Worm (Caenorhabditis elegans) whole organism, young adult: ENCODE data around the gene lmtr-2.

Source experiments
- B0035.1 ChIP-seq: sonication (generic microtip); optimal IDR thresholded peaks from 2 replicates; lab custom pipeline; 2016; ENCODE audit warnings: missing genetic modification characterization, mild to moderate bottlenecking, missing compliant biosample characterization, missing genotype, missing genetic modification reagents
- B0261.1 ChIP-seq: sonication (generic microtip); optimal IDR thresholded peaks from 2 replicates; lab custom pipeline; 2016; ENCODE audit warnings: mild to moderate bottlenecking, missing genetic modification characterization, moderate library complexity, missing compliant biosample characterization
- B0336.3 ChIP-seq: fragments of 200-800 bp; sonication (Bioruptor generic); IDR thresholded peaks from 2 replicates; pipeline ENCODE4 v1.3.6; 2022; ENCODE audit warnings: missing genetic modification characterization, missing compliant biosample characterization
- F10E7.11 ChIP-seq: sonication (generic microtip); optimal IDR thresholded peaks from 2 replicates; lab custom pipeline; 2017; ENCODE audit warnings: mild to moderate bottlenecking, missing genetic modification characterization, moderate library complexity, missing compliant biosample characterization
- F22D6.2 ChIP-seq: sonication (generic microtip); optimal IDR thresholded peaks from 2 replicates; lab custom pipeline; 2016; ENCODE audit warnings: mild to moderate bottlenecking, missing genetic modification characterization, missing compliant biosample characterization
- F39B2.1 ChIP-seq: fragments of 200-800 bp; sonication (Bioruptor generic); IDR thresholded peaks from 2 replicates; pipeline ENCODE4 v1.3.6; 2022; ENCODE audit warnings: missing genetic modification reagents, missing genetic modification characterization, missing compliant biosample characterization
- F52B5.7 ChIP-seq: sonication (generic microtip); optimal IDR thresholded peaks from 2 replicates; lab custom pipeline; 2016; ENCODE audit warnings: mild to moderate bottlenecking, missing genetic modification characterization, missing compliant biosample characterization
- Y53F4B.3 ChIP-seq: fragments of 200-800 bp; sonication (Bioruptor generic); IDR thresholded peaks from 2 replicates; pipeline ENCODE4 v1.3.6; 2022; ENCODE audit warnings: missing genetic modification reagents, missing genetic modification characterization, missing compliant biosample characterization
- Y53G8AR.9 ChIP-seq: fragments of 200-800 bp; sonication (Bioruptor generic); conservative IDR thresholded peaks from 2 replicates; pipeline ENCODE4 v1.3.6; 2022; ENCODE audit warnings: missing genetic modification reagents, missing genetic modification characterization, missing compliant biosample characterization
- Y79H2A.3 ChIP-seq: fragments of 200-800 bp; sonication (Bioruptor generic); conservative IDR thresholded peaks from 2 replicates; pipeline ENCODE4 v1.3.6; 2022; ENCODE audit warnings: missing genetic modification reagents, missing genetic modification characterization, missing compliant biosample characterization
- Y95B8A.8 ChIP-seq: fragments of 200-800 bp; sonication (Bioruptor generic); IDR thresholded peaks from 2 replicates; pipeline ENCODE4 v1.3.6; 2022; ENCODE audit warnings: missing genetic modification reagents, missing genetic modification characterization, missing compliant biosample characterization
- attf-3 ChIP-seq: fragments of 200-800 bp; sonication (Bioruptor generic); conservative IDR thresholded peaks from 2 replicates; pipeline ENCODE4 v1.3.6; 2022; ENCODE audit warnings: missing genetic modification reagents, missing genetic modification characterization, missing compliant biosample characterization
- ceh-100 ChIP-seq: fragments of 200-800 bp; sonication (Bioruptor generic); IDR thresholded peaks from 2 replicates; pipeline ENCODE4 v1.3.6; 2022; ENCODE audit warnings: missing genetic modification reagents, missing genetic modification characterization, missing compliant biosample characterization
- ceh-40 ChIP-seq: fragments of 200-800 bp; sonication (Bioruptor generic); IDR thresholded peaks from 2 replicates; pipeline ENCODE4 v1.3.6; 2022; ENCODE audit warnings: missing genetic modification characterization, missing compliant biosample characterization
- ceh-58 ChIP-seq: fragments of 200-800 bp; sonication (Bioruptor generic); IDR thresholded peaks from 2 replicates; pipeline ENCODE4 v1.3.6; 2022; ENCODE audit warnings: missing genetic modification characterization, missing compliant biosample characterization
- die-1 ChIP-seq: sonication (generic microtip); optimal IDR thresholded peaks from 2 replicates; lab custom pipeline; 2016; ENCODE audit warnings: missing genotype, mild to moderate bottlenecking, missing genetic modification characterization, missing compliant biosample characterization
- dox-1 ChIP-seq: fragments of 200-800 bp; sonication (Bioruptor generic); IDR thresholded peaks from 2 replicates; pipeline ENCODE4 v1.3.6; 2022; ENCODE audit warnings: missing genetic modification reagents, missing genetic modification characterization, missing compliant biosample characterization
- ets-4 ChIP-seq: fragments of 200-800 bp; sonication (Bioruptor generic); optimal IDR thresholded peaks from 2 replicates; lab custom pipeline; 2018; ENCODE audit warnings: mild to moderate bottlenecking, missing genetic modification characterization, missing compliant biosample characterization
- hlh-12 ChIP-seq: sonication (generic microtip); optimal IDR thresholded peaks from 2 replicates; lab custom pipeline; 2016; ENCODE audit warnings: missing genetic modification characterization, missing compliant biosample characterization
- hsf-1 ChIP-seq: fragments of 200-800 bp; sonication (Bioruptor generic); IDR thresholded peaks from 2 replicates; pipeline ENCODE4 v1.3.6; 2022; ENCODE audit warnings: missing genetic modification reagents, missing genetic modification characterization, missing compliant biosample characterization
- let-526 ChIP-seq: fragments of 200-800 bp; sonication (Bioruptor generic); IDR thresholded peaks from 2 replicates; pipeline ENCODE4 v1.3.6; 2022; ENCODE audit warnings: missing genetic modification reagents, missing genetic modification characterization, missing compliant biosample characterization
- lin-35 ChIP-seq, 3 experiments: fragments of 150-350 bp in 2 of 3; sonication (generic microtip) in 1 of 3; optimal IDR thresholded peaks; 2 replicates each; lab custom pipeline; 2014 to 2018; ENCODE audit warnings: missing biosample characterization in 3 of 3, missing genetic modification characterization in 3 of 3, missing genetic modification reagents in 3 of 3
- lin-40 ChIP-seq: sonication (generic microtip); optimal IDR thresholded peaks from 2 replicates; lab custom pipeline; 2016; ENCODE audit warnings: missing genetic modification characterization, mild to moderate bottlenecking, missing compliant biosample characterization, missing genotype, missing genetic modification reagents
- lsy-27 ChIP-seq: sonication (generic microtip); optimal IDR thresholded peaks from 2 replicates; lab custom pipeline; 2017; ENCODE audit warnings: missing genetic modification characterization, mild to moderate bottlenecking, missing compliant biosample characterization, antibody characterized with exemption, missing genotype, borderline replicate concordance; ENCODE audit not compliant: insufficient read depth
- madf-6 ChIP-seq: fragments of 200-800 bp; sonication (Bioruptor generic); IDR thresholded peaks from 2 replicates; pipeline ENCODE4 v1.3.6; 2022; ENCODE audit warnings: missing genetic modification reagents, missing genetic modification characterization, missing compliant biosample characterization
- nhr-120 ChIP-seq: fragments of 200-800 bp; sonication (Bioruptor generic); IDR thresholded peaks from 2 replicates; pipeline ENCODE4 v1.3.6; 2022; ENCODE audit warnings: missing genetic modification characterization, missing compliant biosample characterization
- nhr-80 ChIP-seq: sonication (generic microtip); optimal IDR thresholded peaks from 2 replicates; lab custom pipeline; 2016; ENCODE audit warnings: missing genetic modification characterization, missing compliant biosample characterization
- rcor-1 ChIP-seq: fragments of 200-800 bp; sonication (Bioruptor generic); IDR thresholded peaks from 2 replicates; pipeline ENCODE4 v1.3.6; 2022; ENCODE audit warnings: missing genetic modification reagents, missing genetic modification characterization, missing compliant biosample characterization
- rec-8 ChIP-seq, 2 experiments: sonication (generic microtip); optimal IDR thresholded peaks; 2 replicates each; lab custom pipeline; 2016; ENCODE audit warnings: mild to moderate bottlenecking in 2 of 2, missing genetic modification characterization in 2 of 2, missing genetic modification reagents in 2 of 2, missing genotype in 2 of 2, missing biosample characterization in 1 of 2, missing compliant biosample characterization in 1 of 2, moderate library complexity in 1 of 2
- sea-2 ChIP-seq: fragments of 200-800 bp; sonication (Bioruptor generic); IDR thresholded peaks from 2 replicates; pipeline ENCODE4 v1.3.6; 2022; ENCODE audit warnings: missing genetic modification characterization, missing compliant biosample characterization
- snpc-1.1 ChIP-seq: sonication (generic microtip); optimal IDR thresholded peaks from 2 replicates; lab custom pipeline; 2017; ENCODE audit warnings: missing genetic modification characterization, mild to moderate bottlenecking, missing compliant biosample characterization, antibody characterized with exemption, moderate library complexity, missing genotype, missing genetic modification reagents; ENCODE audit not compliant: insufficient read depth
- snpc-3.4 ChIP-seq: sonication (generic microtip); optimal IDR thresholded peaks from 2 replicates; lab custom pipeline; 2017; ENCODE audit warnings: missing genetic modification characterization, mild to moderate bottlenecking, missing compliant biosample characterization, antibody characterized with exemption, moderate library complexity, missing genotype, missing genetic modification reagents
- somi-1 ChIP-seq: fragments of 200-800 bp; sonication (Bioruptor generic); optimal IDR thresholded peaks from 2 replicates; lab custom pipeline; 2018; ENCODE audit warnings: mild to moderate bottlenecking, missing genetic modification characterization, missing compliant biosample characterization
- sptf-2 ChIP-seq: fragments of 200-800 bp; sonication (Bioruptor generic); optimal IDR thresholded peaks from 2 replicates; lab custom pipeline; 2018; ENCODE audit warnings: mild to moderate bottlenecking, missing genetic modification characterization, missing compliant biosample characterization
- tbx-9 ChIP-seq: sonication (generic microtip); optimal IDR thresholded peaks from 2 replicates; lab custom pipeline; 2016; ENCODE audit warnings: borderline replicate concordance, missing genetic modification characterization, inconsistent platforms, missing compliant biosample characterization
- unc-62 ChIP-seq: fragments of 150-350 bp; optimal IDR thresholded peaks from 2 replicates; lab custom pipeline; 2014; ENCODE audit warnings: missing biosample characterization, missing genetic modification reagents, missing genetic modification characterization
- zim-3 ChIP-seq: sonication (generic microtip); optimal IDR thresholded peaks from 2 replicates; lab custom pipeline; 2017; ENCODE audit warnings: mild to moderate bottlenecking, missing genetic modification characterization, moderate library complexity, missing compliant biosample characterization
- ztf-22 ChIP-seq: fragments of 200-800 bp; sonication (Bioruptor generic); optimal IDR thresholded peaks from 2 replicates; lab custom pipeline; 2018; ENCODE audit warnings: mild to moderate bottlenecking, missing genetic modification characterization, moderate library complexity, missing compliant biosample characterization
- ztf-25 ChIP-seq: fragments of 200-800 bp; sonication (Bioruptor generic); IDR thresholded peaks from 2 replicates; pipeline ENCODE4 v1.3.6; 2022; ENCODE audit warnings: missing genetic modification reagents, missing genetic modification characterization, missing compliant biosample characterization
- ztf-6 ChIP-seq: fragments of 200-800 bp; sonication (Bioruptor generic); IDR thresholded peaks from 2 replicates; pipeline ENCODE4 v1.3.6; 2022; ENCODE audit warnings: missing genetic modification reagents, missing genetic modification characterization, missing compliant biosample characterization

Gene lmtr-2

DNA sequence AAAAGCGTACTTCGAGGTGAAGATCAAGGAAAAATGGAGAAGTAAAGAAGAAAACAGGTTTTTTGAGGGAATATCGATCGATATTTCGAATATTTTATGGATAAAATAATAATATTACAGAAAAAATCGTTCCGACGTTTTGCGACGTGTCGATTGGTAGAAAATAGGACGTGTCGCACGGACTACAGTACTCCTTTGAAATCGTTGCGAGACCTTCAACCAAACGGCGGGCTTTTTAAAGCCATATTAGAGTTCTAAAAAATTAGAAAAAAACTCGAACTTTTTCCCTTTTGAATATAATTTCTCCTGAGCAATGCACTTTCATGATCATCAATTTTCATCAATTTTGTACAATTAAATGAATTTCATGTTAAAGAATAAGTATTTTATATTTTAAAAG, 803 bp downstream of the lmtr-2 start, which contains the start of gene Y97E10AR.4 (continued):
- TF ChIP-seq ceh-58 (GFP tag; lab: Robert Waterston, UW) = no peak
- no peak for TF ChIP-seq sea-2 (GFP tag; lab: Robert Waterston, UW)
- TF ChIP-seq madf-6 (GFP tag; lab: Robert Waterston, UW) = peak; percentile 39; the same call in 1 of the 2 replicates
- TF ChIP-seq, all 124 proteins: peak for 7

DNA sequence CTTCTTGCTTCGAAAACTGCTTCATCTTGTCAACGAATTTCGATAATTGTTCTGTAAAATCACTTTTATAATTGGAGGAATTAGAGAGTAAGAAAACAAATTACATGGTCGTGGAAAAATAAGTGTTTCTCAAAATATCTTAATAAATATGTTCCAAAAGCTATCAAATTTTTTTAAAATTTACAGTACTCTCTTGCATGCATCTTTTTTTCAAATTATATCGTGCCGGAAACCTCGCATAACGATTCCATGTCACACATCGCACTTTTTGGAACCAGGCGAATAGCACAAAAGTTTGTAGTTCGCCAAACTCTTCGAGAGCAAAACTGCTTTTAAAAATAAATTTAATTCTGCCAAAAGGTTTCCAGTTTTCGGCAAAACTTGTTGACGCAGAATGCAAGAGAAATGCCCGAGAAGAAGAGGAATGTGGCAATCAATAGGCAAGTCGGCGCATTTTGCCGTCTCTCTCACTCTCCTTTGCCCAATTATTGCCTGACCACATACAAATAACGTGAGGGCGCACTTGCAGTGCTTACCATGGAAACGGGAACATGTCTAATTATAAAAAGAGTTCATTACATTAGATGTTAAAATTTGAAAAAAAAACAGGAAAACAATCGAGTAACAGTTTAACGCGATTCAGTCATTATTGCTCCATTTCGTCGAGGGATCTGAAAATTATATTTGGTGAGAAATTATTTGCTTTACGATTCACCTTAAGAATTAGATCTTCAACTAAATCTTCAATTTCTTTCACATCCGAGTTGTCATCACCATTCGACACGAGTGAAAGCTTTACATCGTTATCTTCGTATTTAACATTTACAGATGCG, 3.2 kb downstream of the lmtr-2 start, which contains the start of gene Y97E10AR.3:
Gene Y97E10AR.3 (minus strand): TSS at position 51 of the 833 bp plus-strand sequence.
- TF ChIP-seq ztf-25 = 0 out of 2 replicates have a peak, but pooled peaks have one; percentile 20
- TF ChIP-seq hsf-1 = 0 out of 2 replicates have a peak, but pooled peaks have one; percentile 8
- 0 out of 2 replicates have a peak, but pooled peaks have one; percentile 40 for TF ChIP-seq B0336.3 (GFP tag; lab: Robert Waterston, UW)
- no peak for TF ChIP-seq tbx-9
- no peak for TF ChIP-seq F52B5.7 (tag; lab: Kevin White, UChicago)
- no peak for TF ChIP-seq B0261.1 (tag; lab: Kevin White, UChicago)
- TF ChIP-seq rcor-1 (GFP tag; lab: Robert Waterston, UW) = no peak
- TF ChIP-seq ztf-6 (GFP tag; lab: Robert Waterston, UW) = no peak
- TF ChIP-seq zim-3 (tag; lab: Kevin White, UChicago) = no peak
- no peak for TF ChIP-seq nhr-120 (GFP tag; lab: Robert Waterston, UW)
- TF ChIP-seq Y53G8AR.9 (GFP tag; lab: Robert Waterston, UW) = no peak
- no peak for TF ChIP-seq B0035.1 (tag; lab: Kevin White, UChicago)
- TF ChIP-seq somi-1 (GFP tag; lab: Kevin White, UChicago) = no peak
- TF ChIP-seq Y95B8A.8 (GFP tag; lab: Robert Waterston, UW) = no peak
- TF ChIP-seq nhr-80 (tag; lab: Kevin White, UChicago) = peak; percentile 3
- no peak for TF ChIP-seq F22D6.2
- no peak for TF ChIP-seq attf-3
- TF ChIP-seq snpc-1.1 (tag; lab: Kevin White, UChicago) = no peak
- no peak for TF ChIP-seq sptf-2 (GFP tag; lab: Kevin White, UChicago)
- TF ChIP-seq ceh-100 (GFP tag; lab: Robert Waterston, UW) = no peak
- no peak for TF ChIP-seq madf-6 (GFP tag; lab: Robert Waterston, UW)
- peak; percentile 6 for TF ChIP-seq snpc-3.4 (tag; lab: Kevin White, UChicago)

DNA sequence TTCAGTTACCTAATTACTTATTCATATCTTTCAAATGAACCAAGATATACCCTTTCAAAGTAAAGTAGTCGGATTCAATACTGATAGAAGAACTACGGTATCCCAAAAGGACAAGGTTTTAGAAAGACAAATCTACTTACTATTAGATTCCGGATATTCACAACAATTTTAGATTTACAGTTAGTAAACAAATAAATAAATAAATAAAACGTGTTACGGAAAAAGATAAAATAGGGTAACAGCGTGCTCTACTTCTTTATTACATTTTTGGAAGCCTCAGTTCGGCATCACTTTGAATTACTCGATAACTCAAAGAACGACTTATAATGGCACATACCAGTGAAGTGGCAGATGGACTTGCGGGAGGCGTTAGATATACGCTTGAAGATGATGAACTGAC, 5.9 kb downstream of the lmtr-2 start, which contains the start of gene Y97E10AR.8:
Gene Y97E10AR.8 (plus strand): TSS at position 301 of the 400 bp plus-strand sequence.
- TF ChIP-seq lsy-27 (tag; lab: Kevin White, UChicago) (no peak), dox-1 (GFP tag; lab: Robert Waterston, UW) (no peak), ets-4 (no peak), F39B2.1 (GFP tag; lab: Robert Waterston, UW) (no peak), ceh-100 (GFP tag; lab: Robert Waterston, UW) (no peak), hlh-12 (tag; lab: Kevin White, UChicago) (no peak), sea-2 (GFP tag; lab: Robert Waterston, UW) (no peak), let-526 (GFP tag; lab: Robert Waterston, UW) (no peak)

DNA sequence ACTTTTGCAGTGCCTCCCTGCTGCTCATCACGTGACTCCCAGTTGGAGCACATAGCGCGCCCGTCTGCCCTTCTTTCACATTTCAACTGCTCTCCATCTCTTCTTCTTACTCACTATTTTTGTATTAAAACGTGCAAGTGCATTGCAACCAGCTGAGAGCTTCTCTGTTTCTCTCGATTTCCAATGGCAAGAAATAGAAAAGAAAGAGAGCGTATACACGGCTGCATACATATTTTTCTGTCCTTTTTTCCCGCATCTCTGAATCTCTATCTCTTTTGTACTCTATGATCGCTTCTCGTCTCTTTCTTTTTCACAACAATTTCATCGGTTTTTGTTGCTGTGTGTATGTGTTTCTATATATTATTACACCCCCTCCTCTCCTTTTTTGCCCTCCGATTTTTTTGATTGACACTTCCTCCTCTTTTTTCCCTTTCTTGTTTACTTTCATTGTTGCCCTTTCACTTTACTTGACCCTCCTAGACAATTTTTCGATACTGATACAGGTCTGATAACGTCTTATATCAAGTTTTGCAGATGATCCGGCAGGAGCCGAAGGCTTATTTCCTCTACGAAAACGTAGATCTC, 9.9 kb downstream of the lmtr-2 start, which contains the start of gene Y97E10AR.1:
Gene Y97E10AR.1 (plus strand): TSS at position 535 of the 585 bp plus-strand sequence.
- TF ChIP-seq hsf-1 (no peak), lin-35 (GFP tag; optimal IDR thresholded peaks at IDR 0.05; lab: Kevin White, UChicago) (peak in 1 of 3 experiments; percentile 80), ztf-6 (GFP tag; lab: Robert Waterston, UW) (no peak), madf-6 (GFP tag; lab: Robert Waterston, UW) (no peak), snpc-3.4 (tag; lab: Kevin White, UChicago) (peak; percentile 1), lin-40 (tag; lab: Kevin White, UChicago) (peak; percentile 84), die-1 (tag; lab: Kevin White, UChicago) (no peak), Y53F4B.3 (GFP tag; lab: Robert Waterston, UW) (no peak), rec-8 (tag; optimal IDR thresholded peaks at IDR 0.05; lab: Kevin White, UChicago) (no peak), ztf-22 (GFP tag; lab: Kevin White, UChicago) (peak; percentile 75), Y79H2A.3 (GFP tag; lab: Robert Waterston, UW) (no peak), F10E7.11 (no peak), unc-62 (GFP tag; lab: Kevin White, UChicago) (peak; percentile 78), Y53G8AR.9 (GFP tag; lab: Robert Waterston, UW) (0 out of 2 replicates have a peak, but pooled peaks have one; percentile 68), ceh-40 (GFP tag; lab: Robert Waterston, UW) (no peak)
